Worm (Caenorhabditis elegans) whole organism, L2 larva: ENCODE results near the gene oac-20.

Experiments used
- C34F6.9 ChIP-seq: fragments of 150-350 bp; optimal IDR thresholded peaks from 2 replicates; lab custom pipeline; 2014; ENCODE audit warnings: missing biosample characterization, missing genetic modification characterization
- aly-2 ChIP-seq: fragments of 150-350 bp; optimal IDR thresholded peaks from 2 replicates; lab custom pipeline; 2014; ENCODE audit warnings: missing biosample characterization, missing genetic modification characterization
- lin-11 ChIP-seq: fragments of 150-350 bp; sonication (generic microtip); optimal IDR thresholded peaks from 2 replicates; lab custom pipeline; 2014; ENCODE audit warnings: missing biosample characterization, missing genetic modification characterization, inconsistent platforms, mixed read lengths
- nhr-11 ChIP-seq: fragments of 150-350 bp; optimal IDR thresholded peaks from 2 replicates; lab custom pipeline; 2014; ENCODE audit warnings: missing biosample characterization, missing genetic modification characterization
- skn-1 ChIP-seq: sonication (generic microtip); optimal IDR thresholded peaks from 2 replicates; lab custom pipeline; 2017; ENCODE audit warnings: missing biosample characterization, missing genetic modification characterization
- snpc-4 ChIP-seq: fragments of 150-350 bp; optimal IDR thresholded peaks from 2 replicates; lab custom pipeline; 2014; ENCODE audit warnings: missing biosample characterization, missing genetic modification characterization
- ztf-11 ChIP-seq: sonication (generic microtip); optimal IDR thresholded peaks from 2 replicates; lab custom pipeline; 2017; ENCODE audit warnings: missing biosample characterization, missing genetic modification characterization

DNA sequence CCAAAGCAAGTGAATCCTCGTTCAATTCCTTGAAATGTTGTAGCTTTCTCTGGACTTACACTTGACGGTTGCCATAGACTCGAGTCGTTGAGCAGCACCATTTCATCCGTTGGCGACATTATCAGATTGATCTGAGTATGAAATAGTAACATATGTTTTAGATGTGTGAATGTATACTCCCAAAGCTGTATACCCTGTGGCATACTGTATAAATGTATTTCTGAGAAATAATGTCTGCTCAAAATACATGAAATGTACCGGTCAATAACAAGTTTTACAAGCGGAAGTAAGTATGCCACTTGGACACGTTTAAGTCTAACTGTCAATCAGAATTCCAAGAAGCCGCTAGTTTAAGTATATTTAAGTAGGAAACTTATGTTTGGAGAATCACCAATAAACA is 31.1 kb downstream of the oac-20 start, which contains the start of gene str-233:
- TF ChIP-seq nhr-11 (no peak), skn-1 (no peak), ztf-11 (tag; lab: Kevin White, UChicago) (no peak), snpc-4 (tag; lab: Kevin White, UChicago) (no peak), lin-11 (tag; lab: Kevin White, UChicago) (no peak), C34F6.9 (tag; lab: Kevin White, UChicago) (no peak), aly-2 (tag; lab: Kevin White, UChicago) (no peak)
